Worm (Caenorhabditis elegans) whole organism, dauer: ENCODE results near the gene F22F4.4.

Experiments
- unc-62 ChIP-seq: sonication (generic microtip); optimal IDR thresholded peaks from 2 replicates; lab custom pipeline; 2017; ENCODE audit warnings: missing biosample characterization, missing genetic modification reagents, missing genetic modification characterization

Gene F22F4.4

ce11 chrX:5975228-5975627 is 26.1 kb downstream of the F22F4.4 start:
- no peak for TF ChIP-seq unc-62 (GFP tag; lab: Kevin White, UChicago)

DNA sequence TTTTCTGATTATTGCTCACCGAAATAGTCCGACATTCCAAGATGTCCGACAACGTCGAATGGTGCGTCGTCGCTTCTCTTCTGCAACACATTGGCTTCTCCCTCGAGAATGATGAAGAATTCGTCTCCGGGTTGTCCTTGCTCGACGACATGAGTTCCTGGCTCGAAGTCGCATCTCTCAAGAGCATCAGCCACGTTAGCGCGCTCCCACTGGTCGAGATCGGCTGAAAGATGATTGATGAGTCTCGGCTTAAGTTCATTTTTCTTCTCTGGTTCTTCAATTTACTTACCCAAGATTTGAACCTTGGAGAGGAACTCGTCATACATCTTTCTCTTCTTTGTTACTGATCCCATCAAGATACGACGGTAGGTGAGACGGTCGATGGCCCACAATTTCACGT is 29.1 kb downstream of the F22F4.4 start:
- no peak for TF ChIP-seq unc-62 (GFP tag; lab: Kevin White, UChicago)

- TF ChIP-seq unc-62 (GFP tag; lab: Kevin White, UChicago), result no peak
Measured at ce11 chrX:5962560-5962959, 38.8 kb downstream of the F22F4.4 start.

ce11 chrX:5960872-5961271 is 40.5 kb downstream of the F22F4.4 start:
- no peak for TF ChIP-seq unc-62 (GFP tag; lab: Kevin White, UChicago)

- no peak for TF ChIP-seq unc-62 (GFP tag; lab: Kevin White, UChicago)
Measured at ce11 chrX:5958815-5959214, 42.5 kb downstream of the F22F4.4 start, which contains the start of gene R07E4.1. R07E4.1 (plus strand) TSS chrX:5959115.

ce11 chrX:5956130-5956529 is 45.2 kb downstream of the F22F4.4 start:
- TF ChIP-seq unc-62 (GFP tag; lab: Kevin White, UChicago), result no peak

DNA sequence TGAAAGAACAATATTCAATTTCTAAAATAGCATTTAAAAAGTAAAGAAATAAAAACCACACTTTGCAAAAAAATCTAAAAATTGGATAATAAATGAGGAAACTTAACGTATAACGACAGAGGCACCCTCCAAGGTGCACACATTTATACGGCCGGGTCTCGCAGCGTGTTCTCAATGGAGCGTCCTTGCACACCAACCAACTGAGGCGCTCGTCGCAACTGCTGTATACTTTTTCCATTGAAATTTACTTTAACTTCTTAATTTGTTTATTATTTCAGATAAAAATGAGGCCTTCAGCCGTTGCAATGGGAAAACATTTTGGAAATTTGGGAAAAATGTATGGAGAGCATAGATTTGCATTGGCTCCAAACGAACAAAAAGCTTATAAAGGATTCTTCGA is 48.2 kb downstream of the F22F4.4 start, which contains the start of the genes R07E4.5 and R07E4.3:
R07E4.5 (minus strand) TSS at position 1 of the 400 bp plus-strand sequence.
R07E4.3 (plus strand) TSS at position 285 of the 400 bp plus-strand sequence.
- TF ChIP-seq unc-62 (GFP tag; lab: Kevin White, UChicago), result no peak
